Worm (Caenorhabditis elegans): ENCODE results near the gene srh-275.
"Not testable (repeated sequence)": the region's sequence is repeated elsewhere in the genome, so short reads cannot be mapped to it uniquely, and the experiment has no call there.

The srh-275 gene

DNA sequence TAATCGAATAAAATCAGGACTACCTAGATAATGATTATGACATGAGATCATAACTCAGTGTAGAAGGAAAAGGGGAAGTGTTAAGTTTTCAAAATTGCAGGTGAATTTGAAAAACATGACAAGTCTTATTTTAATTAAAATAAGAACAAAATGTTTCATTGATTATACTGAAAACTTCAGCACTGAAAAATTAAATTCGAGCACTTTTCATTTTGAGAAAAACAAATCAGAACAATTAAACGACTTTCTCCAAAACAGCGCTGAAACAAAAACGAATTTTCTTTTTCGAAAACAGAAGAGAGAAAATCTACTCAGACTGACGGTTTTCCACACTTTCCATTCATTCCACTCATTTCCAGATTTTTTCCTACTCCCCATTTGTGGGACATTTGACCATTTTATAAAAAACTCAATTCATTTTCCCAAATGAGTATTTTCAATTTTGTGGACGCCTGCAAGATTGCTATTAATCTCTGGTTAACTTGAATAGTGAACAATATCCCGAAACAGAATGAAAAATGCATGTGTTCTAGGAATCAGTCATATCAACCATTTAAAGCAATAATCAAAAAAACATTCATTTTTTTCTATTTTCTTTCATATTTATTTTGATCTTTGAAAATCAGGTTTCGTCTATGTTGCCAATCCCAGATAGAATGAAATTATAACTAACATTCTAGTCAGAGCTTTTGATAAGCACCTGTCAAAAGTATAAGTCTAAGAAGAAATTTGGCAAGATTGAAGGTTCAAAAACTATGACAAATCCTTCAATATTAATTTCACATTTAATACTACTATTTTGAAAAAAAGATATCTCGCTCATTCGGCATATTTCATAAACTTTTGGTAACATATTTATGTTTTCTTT lies at the start of gene srh-275, which contains the start of gene srh-231:
Gene srh-275, plus strand, starts transcription at position 818 of the 868 bp plus-strand sequence.
Gene srh-231, minus strand, starts transcription at position 51 of the 868 bp plus-strand sequence.
- TF ChIP-seq ztf-29 (GFP tag; IDR thresholded peaks at IDR 0.05) (no peak), med-1 (GFP tag; optimal IDR thresholded peaks at IDR 0.05; ENCODE audit: insufficient read depth) (no peak), tab-1 (GFP tag; IDR thresholded peaks at IDR 0.05) (no peak), klf-2 (GFP tag; conservative IDR thresholded peaks at IDR 0.05) (no peak), ztf-23 (GFP tag; IDR thresholded peaks at IDR 0.05) (no peak), ref-1 (GFP tag; conservative IDR thresholded peaks at IDR 0.05) (no peak), T22C8.4 (GFP tag; IDR thresholded peaks at IDR 0.05) (no peak), flt-1 (GFP tag; IDR thresholded peaks at IDR 0.05) (no peak), cog-1 (tag; optimal IDR thresholded peaks at IDR 0.05) (no peak)

- not testable (repeated sequence) for TF ChIP-seq ztf-29 (GFP tag; IDR thresholded peaks at IDR 0.05); med-1 (GFP tag; optimal IDR thresholded peaks at IDR 0.05; ENCODE audit: insufficient read depth); T22C8.4 (GFP tag; IDR thresholded peaks at IDR 0.05)
Measured at ce11 chrV:7304506-7304905, 48.3 kb upstream of the srh-275 start, which contains the start of gene F07G11.2. F07G11.2 (plus strand) TSS chrV:7304806.

- no peak for TF ChIP-seq ztf-23 (GFP tag; IDR thresholded peaks at IDR 0.05)
- no peak for TF ChIP-seq flt-1 (GFP tag; IDR thresholded peaks at IDR 0.05)
- no peak for TF ChIP-seq med-1 (GFP tag; optimal IDR thresholded peaks at IDR 0.05; ENCODE audit: insufficient read depth)
- TF ChIP-seq tab-1 (GFP tag; IDR thresholded peaks at IDR 0.05) = no peak
- no peak for TF ChIP-seq cog-1 (tag; optimal IDR thresholded peaks at IDR 0.05)
- no peak for TF ChIP-seq T22C8.4 (GFP tag; IDR thresholded peaks at IDR 0.05)
- TF ChIP-seq ztf-29 (GFP tag; IDR thresholded peaks at IDR 0.05) = no peak
- no peak for TF ChIP-seq klf-2 (GFP tag; conservative IDR thresholded peaks at IDR 0.05)
- TF ChIP-seq ref-1 (GFP tag; conservative IDR thresholded peaks at IDR 0.05) = no peak
Measured at ce11 chrV:7307089-7307488, 45.7 kb upstream of the srh-275 start, which contains the start of gene F07G11.1. F07G11.1 (plus strand) TSS chrV:7307389.

- no peak for TF ChIP-seq flt-1 (GFP tag; IDR thresholded peaks at IDR 0.05)
- TF ChIP-seq ztf-29 (GFP tag; IDR thresholded peaks at IDR 0.05) = no peak
- TF ChIP-seq T22C8.4 (GFP tag; IDR thresholded peaks at IDR 0.05) = no peak
- TF ChIP-seq ref-1 (GFP tag; conservative IDR thresholded peaks at IDR 0.05) = no peak
- no peak for TF ChIP-seq klf-2 (GFP tag; conservative IDR thresholded peaks at IDR 0.05)
Measured at ce11 chrV:7313233-7313632, 39.6 kb upstream of the srh-275 start, which contains the start of gene srx-6. srx-6 (minus strand) TSS chrV:7313333.

- TF ChIP-seq ref-1 (GFP tag; conservative IDR thresholded peaks at IDR 0.05) (no peak), flt-1 (GFP tag; IDR thresholded peaks at IDR 0.05) (no peak), tab-1 (GFP tag; IDR thresholded peaks at IDR 0.05) (no peak), T22C8.4 (GFP tag; IDR thresholded peaks at IDR 0.05) (no peak), med-1 (GFP tag; optimal IDR thresholded peaks at IDR 0.05; ENCODE audit: insufficient read depth) (no peak), ztf-23 (GFP tag; IDR thresholded peaks at IDR 0.05) (no peak), ztf-29 (GFP tag; IDR thresholded peaks at IDR 0.05) (no peak), cog-1 (tag; optimal IDR thresholded peaks at IDR 0.05) (no peak), klf-2 (GFP tag; conservative IDR thresholded peaks at IDR 0.05) (no peak)
Measured at ce11 chrV:7320909-7321308, 31.9 kb upstream of the srh-275 start, which contains the start of gene lmd-4. lmd-4 (minus strand) TSS chrV:7321009.

ce11 chrV:7321915-7322314 lies 30.9 kb upstream of the srh-275 start, which contains the start of gene F10G2.10:
F10G2.10 (plus strand) TSS chrV:7322215.
- no peak for TF ChIP-seq ztf-23 (GFP tag; IDR thresholded peaks at IDR 0.05)
- no peak for TF ChIP-seq cog-1 (tag; optimal IDR thresholded peaks at IDR 0.05)
- TF ChIP-seq tab-1 (GFP tag; IDR thresholded peaks at IDR 0.05) = no peak
- TF ChIP-seq med-1 (GFP tag; optimal IDR thresholded peaks at IDR 0.05; ENCODE audit: insufficient read depth) = no peak
- TF ChIP-seq flt-1 (GFP tag; IDR thresholded peaks at IDR 0.05) = no peak
- no peak for TF ChIP-seq klf-2 (GFP tag; conservative IDR thresholded peaks at IDR 0.05)
- no peak for TF ChIP-seq T22C8.4 (GFP tag; IDR thresholded peaks at IDR 0.05)
- no peak for TF ChIP-seq ref-1 (GFP tag; conservative IDR thresholded peaks at IDR 0.05)
- TF ChIP-seq ztf-29 (GFP tag; IDR thresholded peaks at IDR 0.05) = no peak

DNA sequence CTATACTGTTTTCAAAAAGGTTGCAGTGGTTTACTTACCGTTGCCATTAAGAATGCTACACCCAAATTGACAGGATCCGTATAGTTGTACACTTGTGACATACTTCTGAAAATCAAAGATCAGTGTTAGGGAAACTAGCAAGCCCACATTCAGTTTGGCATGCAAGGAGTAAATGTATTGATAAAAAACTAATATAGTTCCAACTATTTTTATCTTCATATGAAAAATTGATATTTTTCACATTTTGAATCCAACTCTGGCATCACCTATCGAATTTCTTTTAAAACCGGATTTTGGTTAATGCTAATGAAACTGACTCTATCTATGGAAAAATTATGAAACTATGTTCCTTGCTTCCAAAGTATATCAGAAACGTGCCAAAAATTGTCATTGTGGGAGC lies 27.5 kb upstream of the srh-275 start, which contains the start of gene srx-92:
Gene srx-92, minus strand, starts transcription at position 101 of the 400 bp plus-strand sequence.
- no peak for TF ChIP-seq klf-2 (GFP tag; conservative IDR thresholded peaks at IDR 0.05)
- TF ChIP-seq med-1 (GFP tag; optimal IDR thresholded peaks at IDR 0.05; ENCODE audit: insufficient read depth) = no peak
- TF ChIP-seq cog-1 (tag; optimal IDR thresholded peaks at IDR 0.05) = no peak
- no peak for TF ChIP-seq T22C8.4 (GFP tag; IDR thresholded peaks at IDR 0.05)
- no peak for TF ChIP-seq ztf-29 (GFP tag; IDR thresholded peaks at IDR 0.05)
- TF ChIP-seq tab-1 (GFP tag; IDR thresholded peaks at IDR 0.05) = no peak
- TF ChIP-seq flt-1 (GFP tag; IDR thresholded peaks at IDR 0.05) = no peak
- TF ChIP-seq ztf-23 (GFP tag; IDR thresholded peaks at IDR 0.05) = no peak
- no peak for TF ChIP-seq ref-1 (GFP tag; conservative IDR thresholded peaks at IDR 0.05)

DNA sequence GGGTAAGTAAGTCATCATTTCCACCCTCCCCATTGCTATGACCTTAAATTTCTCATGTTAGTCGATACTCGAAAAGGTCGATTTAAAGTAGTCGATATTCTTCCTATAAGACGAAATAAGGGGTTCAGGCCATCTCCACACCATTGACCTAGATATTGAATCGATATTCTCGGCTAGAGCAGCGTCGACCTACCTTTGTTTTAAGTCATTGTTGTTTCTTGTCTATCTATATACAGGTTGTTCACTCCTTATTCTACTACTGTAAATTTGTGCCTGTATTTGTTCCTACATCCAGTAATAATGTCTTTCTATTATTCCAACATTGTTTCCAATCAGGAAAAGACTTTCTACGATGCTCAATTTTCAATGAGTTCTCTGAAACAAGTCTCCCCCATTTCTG lies 25.9 kb upstream of the srh-275 start, which contains the start of gene F10G2.4:
Gene F10G2.4, plus strand, starts transcription at position 301 of the 400 bp plus-strand sequence.
- TF ChIP-seq flt-1 (GFP tag; IDR thresholded peaks at IDR 0.05) (no peak), tab-1 (GFP tag; IDR thresholded peaks at IDR 0.05) (no peak), T22C8.4 (GFP tag; IDR thresholded peaks at IDR 0.05) (no peak), cog-1 (tag; optimal IDR thresholded peaks at IDR 0.05) (no peak), klf-2 (GFP tag; conservative IDR thresholded peaks at IDR 0.05) (no peak), med-1 (GFP tag; optimal IDR thresholded peaks at IDR 0.05; ENCODE audit: insufficient read depth) (no peak), ztf-29 (GFP tag; IDR thresholded peaks at IDR 0.05) (no peak), ref-1 (GFP tag; conservative IDR thresholded peaks at IDR 0.05) (no peak), ztf-23 (GFP tag; IDR thresholded peaks at IDR 0.05) (no peak)

DNA sequence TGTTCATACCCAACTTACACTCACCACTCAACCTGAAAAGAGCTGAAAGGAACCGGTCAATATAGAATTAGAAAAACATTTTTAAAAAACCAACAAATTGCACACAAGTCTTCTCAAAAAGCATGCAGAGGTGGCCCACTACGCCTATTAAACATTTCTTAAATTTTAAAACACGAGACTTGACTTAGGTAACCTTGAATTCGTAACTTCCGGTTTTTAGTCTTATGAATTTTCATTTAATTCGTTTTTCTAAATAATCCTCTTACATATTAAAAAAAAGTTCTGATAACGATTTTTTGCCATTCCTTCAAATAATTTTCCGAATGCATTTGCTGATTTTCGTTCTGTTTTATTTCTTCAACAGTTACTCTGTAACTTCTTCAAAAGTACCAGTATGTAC lies 24.7 kb upstream of the srh-275 start, which contains the start of gene clec-7:
Gene clec-7, plus strand, starts transcription at position 301 of the 400 bp plus-strand sequence.
- TF ChIP-seq cog-1 (tag; optimal IDR thresholded peaks at IDR 0.05) = no peak
